Worm (Caenorhabditis elegans) whole organism, mixed stage, embryonic: ENCODE data around the gene F39G3.4.
A peak's percentile ranks its signal among the peaks of the same experiment; 100 is the strongest.

Experiments
- M03D4.4 ChIP-seq: sonication (generic microtip); optimal IDR thresholded peaks from 2 replicates; lab custom pipeline; 2017; ENCODE audit warnings: mild to moderate bottlenecking, missing genetic modification characterization, missing compliant biosample characterization
- blmp-1 ChIP-seq: fragments of 150-350 bp; optimal IDR thresholded peaks from 2 replicates; lab custom pipeline; 2014; ENCODE audit warnings: missing biosample characterization, missing genetic modification characterization
- ceh-39 ChIP-seq: fragments of 150-350 bp; optimal IDR thresholded peaks from 2 replicates; lab custom pipeline; 2014; ENCODE audit warnings: missing biosample characterization, missing genetic modification characterization
- ceh-83 ChIP-seq: fragments of 200-800 bp; sonication (Bioruptor generic); optimal IDR thresholded peaks from 2 replicates; lab custom pipeline; 2018; ENCODE audit warnings: mild to moderate bottlenecking, missing genetic modification characterization, missing compliant biosample characterization
- ces-1 ChIP-seq: fragments of 150-350 bp; optimal IDR thresholded peaks from 2 replicates; lab custom pipeline; 2014; ENCODE audit warnings: missing biosample characterization, missing genetic modification reagents, missing genetic modification characterization
- cnd-1 ChIP-seq: fragments of 200-800 bp; sonication (Bioruptor generic); optimal IDR thresholded peaks from 2 replicates; lab custom pipeline; 2018; ENCODE audit warnings: mild to moderate bottlenecking, missing genetic modification characterization, missing compliant biosample characterization
- drap-1 ChIP-seq: fragments of 200-800 bp; sonication (Bioruptor generic); optimal IDR thresholded peaks from 3 replicates; lab custom pipeline; 2018; ENCODE audit warnings: mild to moderate bottlenecking, missing genetic modification characterization, missing compliant biosample characterization
- elt-1 ChIP-seq: sonication (generic microtip); optimal IDR thresholded peaks from 2 replicates; lab custom pipeline; 2017; ENCODE audit warnings: missing genetic modification characterization, mild to moderate bottlenecking, missing compliant biosample characterization, antibody characterized with exemption, moderate library complexity, borderline replicate concordance; ENCODE audit not compliant: insufficient read depth
- elt-3 ChIP-seq: fragments of 150-350 bp; optimal IDR thresholded peaks from 2 replicates; lab custom pipeline; 2014; ENCODE audit warnings: missing biosample characterization, missing genetic modification characterization
- flh-1 ChIP-seq: fragments of 200-800 bp; sonication (Bioruptor generic); optimal IDR thresholded peaks from 2 replicates; lab custom pipeline; 2018; ENCODE audit warnings: mild to moderate bottlenecking, missing genetic modification characterization, moderate library complexity, missing compliant biosample characterization
- ham-2 ChIP-seq: fragments of 200-800 bp; sonication (Bioruptor generic); optimal IDR thresholded peaks from 2 replicates; lab custom pipeline; 2018; ENCODE audit warnings: mild to moderate bottlenecking, missing genetic modification characterization, missing compliant biosample characterization
- hlh-1 ChIP-seq: fragments of 150-350 bp; optimal IDR thresholded peaks from 2 replicates; lab custom pipeline; 2014; ENCODE audit warnings: missing biosample characterization, missing genetic modification reagents, missing genetic modification characterization
- lin-13 ChIP-seq: fragments of 150-350 bp; optimal IDR thresholded peaks from 2 replicates; lab custom pipeline; 2014; ENCODE audit warnings: missing biosample characterization, missing genetic modification characterization
- lin-32 ChIP-seq: fragments of 200-800 bp; sonication (Bioruptor generic); optimal IDR thresholded peaks from 2 replicates; lab custom pipeline; 2018; ENCODE audit warnings: mild to moderate bottlenecking, missing genetic modification characterization, missing compliant biosample characterization
- mab-5 ChIP-seq: fragments of 150-350 bp; optimal IDR thresholded peaks from 2 replicates; lab custom pipeline; 2014; ENCODE audit warnings: missing biosample characterization, missing genetic modification characterization
- mep-1 ChIP-seq: fragments of 150-350 bp; optimal IDR thresholded peaks from 2 replicates; lab custom pipeline; 2017; ENCODE audit warnings: missing biosample characterization, missing genetic modification reagents, missing genetic modification characterization, inconsistent platforms
- mls-2 ChIP-seq: sonication (generic microtip); optimal IDR thresholded peaks from 2 replicates; lab custom pipeline; 2016; ENCODE audit warnings: mild to moderate bottlenecking, missing genetic modification characterization, moderate library complexity, missing compliant biosample characterization
- pha-4 ChIP-seq: fragments of 150-350 bp; optimal IDR thresholded peaks from 2 replicates; lab custom pipeline; 2018; ENCODE audit warnings: missing biosample characterization, missing genetic modification reagents, missing genetic modification characterization
- sem-2 ChIP-seq: fragments of 200-800 bp; sonication (Bioruptor generic); optimal IDR thresholded peaks from 2 replicates; lab custom pipeline; 2018; ENCODE audit warnings: mild to moderate bottlenecking, missing genetic modification characterization, missing compliant biosample characterization
- snpc-4 ChIP-seq: fragments of 150-350 bp; optimal IDR thresholded peaks from 2 replicates; lab custom pipeline; 2014; ENCODE audit warnings: missing biosample characterization, missing genetic modification characterization
- sptf-1 ChIP-seq: sonication (generic microtip); optimal IDR thresholded peaks from 2 replicates; lab custom pipeline; 2017; ENCODE audit warnings: mild to moderate bottlenecking, missing genetic modification characterization, moderate library complexity, missing compliant biosample characterization
- tbx-8 ChIP-seq: fragments of 200-800 bp; sonication (Bioruptor generic); optimal IDR thresholded peaks from 2 replicates; lab custom pipeline; 2018; ENCODE audit warnings: mild to moderate bottlenecking, missing genetic modification characterization, moderate library complexity, missing compliant biosample characterization
- unc-120 ChIP-seq: sonication (generic microtip); optimal IDR thresholded peaks from 2 replicates; lab custom pipeline; 2017; ENCODE audit warnings: missing genetic modification characterization, missing compliant biosample characterization; ENCODE audit not compliant: poor library complexity, severe bottlenecking
- unc-62 ChIP-seq: fragments of 150-350 bp; optimal IDR thresholded peaks from 2 replicates; lab custom pipeline; 2014; ENCODE audit warnings: missing biosample characterization, missing genetic modification reagents, missing genetic modification characterization
- zip-8 ChIP-seq: fragments of 150-350 bp; optimal IDR thresholded peaks from 2 replicates; lab custom pipeline; 2014; ENCODE audit warnings: missing biosample characterization, missing genetic modification characterization

The F39G3.4 gene

ce11 chrV:4693282-4693588 lies 31.3 kb upstream of the F39G3.4 start:
- TF ChIP-seq cnd-1 (tag; lab: Kevin White, UChicago): no peak
- peak; percentile 43 for TF ChIP-seq hlh-1

- TF ChIP-seq drap-1 (GFP tag; lab: Kevin White, UChicago): no peak
- TF ChIP-seq elt-1 (tag; lab: Kevin White, UChicago): peak; percentile 92
Measured at ce11 chrV:4694466-4695092, 30.0 kb upstream of the F39G3.4 start.

ce11 chrV:4698675-4699074 lies 25.9 kb upstream of the F39G3.4 start:
- no peak for TF ChIP-seq lin-32 (GFP tag; lab: Kevin White, UChicago)
- TF ChIP-seq elt-3 (tag; lab: Kevin White, UChicago): peak; percentile 82
- peak; percentile 52 for TF ChIP-seq elt-1 (tag; lab: Kevin White, UChicago)
- no peak for TF ChIP-seq blmp-1 (tag; lab: Kevin White, UChicago)

- TF ChIP-seq unc-120 (tag; lab: Kevin White, UChicago): no peak
- TF ChIP-seq elt-1 (tag; lab: Kevin White, UChicago): no peak
- TF ChIP-seq sptf-1: no peak
- no peak for TF ChIP-seq M03D4.4 (tag; lab: Kevin White, UChicago)
- no peak for TF ChIP-seq hlh-1
- TF ChIP-seq lin-13 (tag; lab: Kevin White, UChicago): no peak
- no peak for TF ChIP-seq mab-5 (tag; lab: Kevin White, UChicago)
- no peak for TF ChIP-seq tbx-8 (GFP tag; lab: Kevin White, UChicago)
- TF ChIP-seq snpc-4 (tag; lab: Kevin White, UChicago): no peak
- TF ChIP-seq cnd-1 (tag; lab: Kevin White, UChicago): no peak
- TF ChIP-seq elt-3 (tag; lab: Kevin White, UChicago): no peak
- TF ChIP-seq zip-8 (tag; lab: Kevin White, UChicago): no peak
- no peak for TF ChIP-seq mep-1 (tag; lab: Kevin White, UChicago)
- TF ChIP-seq drap-1 (GFP tag; lab: Kevin White, UChicago): no peak
Measured at ce11 chrV:4700189-4700588, 24.4 kb upstream of the F39G3.4 start, which contains the start of gene ZC266.1. ZC266.1 (minus strand) TSS chrV:4700289.

- TF ChIP-seq ham-2 (GFP tag; lab: Kevin White, UChicago): no peak
- no peak for TF ChIP-seq cnd-1 (tag; lab: Kevin White, UChicago)
- TF ChIP-seq sem-2 (GFP tag; lab: Kevin White, UChicago): no peak
Measured at ce11 chrV:4707646-4708045, 16.9 kb upstream of the F39G3.4 start.

- TF ChIP-seq blmp-1 (tag; lab: Kevin White, UChicago): no peak
- no peak for TF ChIP-seq unc-62 (GFP tag; lab: Kevin White, UChicago)
- no peak for TF ChIP-seq cnd-1 (tag; lab: Kevin White, UChicago)
- TF ChIP-seq mls-2 (tag; lab: Kevin White, UChicago): no peak
- TF ChIP-seq ceh-39 (tag; lab: Kevin White, UChicago): no peak
- no peak for TF ChIP-seq M03D4.4 (tag; lab: Kevin White, UChicago)
- TF ChIP-seq sptf-1: no peak
Measured at ce11 chrV:4710464-4710863, 14.1 kb upstream of the F39G3.4 start, which contains the start of gene oac-24. oac-24 (plus strand) TSS chrV:4710764.

ce11 chrV:4719965-4720364 lies 4.6 kb upstream of the F39G3.4 start, which contains the start of gene prx-6:
prx-6 (minus strand) TSS chrV:4720093.
- TF ChIP-seq tbx-8 (GFP tag; lab: Kevin White, UChicago): no peak
- TF ChIP-seq mls-2 (tag; lab: Kevin White, UChicago): no peak
- no peak for TF ChIP-seq elt-1 (tag; lab: Kevin White, UChicago)
- no peak for TF ChIP-seq unc-62 (GFP tag; lab: Kevin White, UChicago)
- TF ChIP-seq pha-4 (tag; lab: Kevin White, UChicago): no peak
- no peak for TF ChIP-seq unc-120 (tag; lab: Kevin White, UChicago)
- no peak for TF ChIP-seq zip-8 (tag; lab: Kevin White, UChicago)
- no peak for TF ChIP-seq lin-13 (tag; lab: Kevin White, UChicago)
- TF ChIP-seq ces-1 (GFP tag; lab: Kevin White, UChicago): no peak
- no peak for TF ChIP-seq ceh-83 (GFP tag; lab: Kevin White, UChicago)
- TF ChIP-seq flh-1 (GFP tag; lab: Kevin White, UChicago): no peak
